Worm (Caenorhabditis elegans): ENCODE data around the gene mlc-3.

The mlc-3 gene

ce11 chrIII:5572806-5573205 is 8.0 kb downstream of the mlc-3 start:
- TF ChIP-seq lsy-2 (tag; optimal IDR thresholded peaks at IDR 0.05) (peak in 1 of 2 experiments; percentile 0), ceh-82 (tag; optimal IDR thresholded peaks at IDR 0.05) (no peak), C34F6.9 (tag; optimal IDR thresholded peaks at IDR 0.05) (peak; percentile 11), nhr-129 (tag; optimal IDR thresholded peaks at IDR 0.05) (peak; percentile 6), R02D3.7 (tag; optimal IDR thresholded peaks at IDR 0.05) (no peak)

DNA sequence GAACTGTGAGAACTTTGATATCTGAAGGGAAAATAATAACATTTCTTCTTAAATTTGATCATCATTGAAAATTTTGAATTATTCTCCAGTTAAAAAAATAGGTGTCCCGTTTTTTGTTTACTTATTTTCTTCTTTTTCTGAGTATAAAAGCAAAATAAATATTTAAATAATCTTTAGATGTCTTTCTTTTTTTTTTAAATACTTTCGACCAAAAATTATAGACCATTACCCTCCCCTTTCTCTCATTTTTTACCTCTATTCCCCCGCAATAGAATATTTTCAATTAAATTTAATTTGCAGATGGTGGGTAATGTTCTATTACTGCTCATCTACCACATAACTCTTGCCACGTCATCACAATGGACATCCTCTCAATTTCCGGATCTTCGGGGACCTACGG is 8.9 kb downstream of the mlc-3 start, which contains the start of gene molo-1:
Gene molo-1 (plus strand): TSS at position 301 of the 400 bp plus-strand sequence.
- TF ChIP-seq nhr-25 (tag; optimal IDR thresholded peaks at IDR 0.05) (no peak), nhr-237 (tag; optimal IDR thresholded peaks at IDR 0.05) (no peak), egl-27 (tag; optimal IDR thresholded peaks at IDR 0.05) (no peak), C34F6.9 (tag; optimal IDR thresholded peaks at IDR 0.05) (no peak), lin-39 (tag; optimal IDR thresholded peaks at IDR 0.05) (no peak), elt-1 (tag; optimal IDR thresholded peaks at IDR 0.05) (no peak), gmeb-1 (tag; optimal IDR thresholded peaks at IDR 0.05) (no peak), sma-3 (GFP tag; optimal IDR thresholded peaks at IDR 0.05) (no peak), nhr-10 (tag; optimal IDR thresholded peaks at IDR 0.05) (no peak), unc-39 (tag; optimal IDR thresholded peaks at IDR 0.05) (no peak), mab-5 (tag; optimal IDR thresholded peaks at IDR 0.05) (no peak), unc-55 (GFP tag; optimal IDR thresholded peaks at IDR 0.05) (no peak)

DNA sequence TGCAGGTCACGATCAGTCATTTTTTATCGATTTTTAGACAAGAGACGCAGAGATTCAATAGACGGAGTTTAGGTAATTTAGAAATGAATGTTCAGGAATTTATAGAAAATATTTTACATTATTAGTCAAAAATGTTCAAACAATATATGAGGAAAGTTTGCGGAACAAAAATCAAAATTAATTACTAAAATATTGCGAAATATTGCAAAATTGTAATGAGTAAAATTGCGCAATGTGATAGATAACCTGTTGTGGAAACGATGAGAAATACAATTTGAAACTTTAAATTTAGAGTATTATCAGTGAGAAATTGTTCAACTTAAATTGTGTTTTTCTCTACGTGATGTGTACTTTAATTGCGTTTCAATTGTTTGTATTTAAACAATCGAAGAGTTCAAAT is 16.2 kb downstream of the mlc-3 start, which contains the start of gene F56D2.5:
Gene F56D2.5 (minus strand): TSS at position 371 of the 400 bp plus-strand sequence.
- TF ChIP-seq nhr-237 (tag; optimal IDR thresholded peaks at IDR 0.05) (no peak), fos-1 (tag; optimal IDR thresholded peaks at IDR 0.05) (peak; percentile 8), C34F6.9 (tag; optimal IDR thresholded peaks at IDR 0.05) (no peak), nhr-6 (tag; optimal IDR thresholded peaks at IDR 0.05) (no peak), nhr-129 (tag; optimal IDR thresholded peaks at IDR 0.05) (peak; percentile 98)

DNA sequence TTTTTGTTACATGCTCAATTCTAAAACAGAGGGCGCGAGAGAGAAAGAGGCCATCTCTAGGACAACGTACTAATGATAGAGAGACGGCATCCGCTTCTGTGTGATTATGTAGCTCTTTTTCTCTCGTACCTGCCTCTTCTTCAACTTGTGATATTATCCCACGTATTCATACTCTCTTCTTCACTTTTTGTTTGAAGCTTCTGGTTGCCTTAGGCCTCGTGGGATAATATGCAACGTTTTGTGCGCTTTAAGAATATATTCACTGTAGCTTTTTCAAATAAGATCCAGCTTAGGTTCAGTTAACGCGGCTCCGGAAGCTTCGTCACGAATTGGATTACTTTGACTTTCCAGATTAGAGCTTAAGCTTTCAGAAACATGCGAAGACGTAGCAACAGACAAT is 17.9 kb downstream of the mlc-3 start, which contains the start of the genes F56D2.8 and uev-2:
Gene F56D2.8 (minus strand): TSS at position 101 of the 400 bp plus-strand sequence.
Gene uev-2 (plus strand): TSS at position 360 of the 400 bp plus-strand sequence.
- TF ChIP-seq lin-39 (tag; optimal IDR thresholded peaks at IDR 0.05) (no peak), aly-2 (tag; optimal IDR thresholded peaks at IDR 0.05) (no peak), skn-1 (tag; optimal IDR thresholded peaks at IDR 0.05) (no peak), unc-62 (GFP tag; optimal IDR thresholded peaks at IDR 0.05) (no peak), zag-1 (tag; optimal IDR thresholded peaks at IDR 0.05) (no peak), ZK546.5 (tag; optimal IDR thresholded peaks at IDR 0.05) (no peak), elt-1 (tag; optimal IDR thresholded peaks at IDR 0.05) (no peak), elt-3 (tag; optimal IDR thresholded peaks at IDR 0.05) (no peak), nhr-21 (tag; optimal IDR thresholded peaks at IDR 0.05) (no peak), R02D3.7 (tag; optimal IDR thresholded peaks at IDR 0.05) (no peak), gmeb-1 (tag; optimal IDR thresholded peaks at IDR 0.05) (no peak), ama-1 (optimal IDR thresholded peaks at IDR 0.05) (no peak), nhr-25 (tag; optimal IDR thresholded peaks at IDR 0.05) (no peak), nhr-237 (tag; optimal IDR thresholded peaks at IDR 0.05) (no peak), mab-5 (tag; optimal IDR thresholded peaks at IDR 0.05) (no peak), nhr-11 (tag; optimal IDR thresholded peaks at IDR 0.05) (no peak)

- TF ChIP-seq nhr-21 (tag; optimal IDR thresholded peaks at IDR 0.05) (no peak), lin-39 (tag; optimal IDR thresholded peaks at IDR 0.05) (no peak), nhr-237 (tag; optimal IDR thresholded peaks at IDR 0.05) (no peak), gmeb-1 (tag; optimal IDR thresholded peaks at IDR 0.05) (no peak), alr-1 (tag; optimal IDR thresholded peaks at IDR 0.05) (no peak), mab-5 (tag; optimal IDR thresholded peaks at IDR 0.05) (no peak), nhr-6 (tag; optimal IDR thresholded peaks at IDR 0.05) (no peak), R02D3.7 (tag; optimal IDR thresholded peaks at IDR 0.05) (no peak), ceh-82 (tag; optimal IDR thresholded peaks at IDR 0.05) (no peak), ama-1 (optimal IDR thresholded peaks at IDR 0.05) (no peak)
Measured at ce11 chrIII:5584647-5585046, 19.8 kb downstream of the mlc-3 start, which contains the start of gene F56D2.3. F56D2.3 (plus strand) TSS chrIII:5584947.

- TF ChIP-seq mdl-1 (tag; optimal IDR thresholded peaks at IDR 0.05) = no peak
- TF ChIP-seq ZK546.5 (tag; optimal IDR thresholded peaks at IDR 0.05) = no peak
- TF ChIP-seq nhr-21 (tag; optimal IDR thresholded peaks at IDR 0.05) = no peak
- no peak for TF ChIP-seq elt-1 (tag; optimal IDR thresholded peaks at IDR 0.05)
- no peak for TF ChIP-seq unc-39 (tag; optimal IDR thresholded peaks at IDR 0.05)
- no peak for TF ChIP-seq mab-5 (tag; optimal IDR thresholded peaks at IDR 0.05)
- no peak for TF ChIP-seq Y55F3AM.14 (GFP tag; optimal IDR thresholded peaks at IDR 0.05)
- no peak for TF ChIP-seq sem-4 (tag; optimal IDR thresholded peaks at IDR 0.05)
- TF ChIP-seq mbf-1 (tag; optimal IDR thresholded peaks at IDR 0.05) = no peak
- no peak for TF ChIP-seq peb-1 (tag; optimal IDR thresholded peaks at IDR 0.05)
- TF ChIP-seq sma-3 (GFP tag; optimal IDR thresholded peaks at IDR 0.05) = no peak
- no peak for TF ChIP-seq ztf-1 (GFP tag; conservative IDR thresholded peaks at IDR 0.05)
- no peak for TF ChIP-seq ceh-16 (tag; optimal IDR thresholded peaks at IDR 0.05)
- TF ChIP-seq snpc-4 (tag; optimal IDR thresholded peaks at IDR 0.05) = no peak
- TF ChIP-seq gmeb-1 (tag; optimal IDR thresholded peaks at IDR 0.05) = no peak
- TF ChIP-seq unc-62 (GFP tag; optimal IDR thresholded peaks at IDR 0.05) = no peak
Measured at ce11 chrIII:5585711-5586110, 20.9 kb downstream of the mlc-3 start.
